Fruit fly (Drosophila melanogaster): ENCODE data around the gene CG6813.

DNA sequence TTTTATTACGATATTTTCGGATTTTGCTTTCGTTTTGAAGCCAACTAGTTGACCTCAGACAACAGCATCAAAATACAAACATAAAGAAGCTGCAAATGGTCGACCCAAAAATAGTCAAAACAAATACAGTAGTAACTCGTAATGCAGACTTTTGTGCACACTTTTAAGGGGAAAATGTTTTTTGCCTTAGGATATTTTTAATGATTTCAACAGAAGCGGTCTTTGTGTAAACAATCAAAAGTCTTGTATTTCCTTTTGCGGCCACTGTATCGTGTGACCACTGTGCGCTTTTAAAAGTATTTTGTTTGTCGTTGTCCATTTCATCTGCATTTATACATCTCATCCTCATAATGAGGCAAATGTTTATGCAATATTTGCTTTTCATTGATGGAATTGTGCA is 23.0 kb upstream of the CG6813 start:
- TF ChIP-seq HLH106 (tag; optimal IDR thresholded peaks at IDR 0.05) (peak; percentile 86), jim (GFP tag; optimal IDR thresholded peaks at IDR 0.05) (no peak), Myc (optimal IDR thresholded peaks at IDR 0.05) (no peak), pan (optimal IDR thresholded peaks at IDR 0.05) (no peak), dmrt93B (GFP tag; optimal IDR thresholded peaks at IDR 0.05) (peak; percentile 73), sage (GFP tag; optimal IDR thresholded peaks at IDR 0.05) (peak; percentile 52)
